Worm (Caenorhabditis elegans) whole organism, late embryonic: ENCODE data around the gene F47G9.4.

ENCODE experiments used
- C38D4.7 ChIP-seq: fragments of 200-800 bp; sonication (Bioruptor generic); optimal IDR thresholded peaks from 2 replicates; lab custom pipeline; 2018; ENCODE audit warnings: mild to moderate bottlenecking, missing genetic modification characterization, moderate library complexity, missing compliant biosample characterization
- F13H6.1 ChIP-seq: sonication (generic microtip); optimal IDR thresholded peaks from 2 replicates; lab custom pipeline; 2016; ENCODE audit warnings: missing genetic modification characterization, missing compliant biosample characterization
- Y22D7AL.16 ChIP-seq: sonication (generic microtip); optimal IDR thresholded peaks from 2 replicates; lab custom pipeline; 2016; ENCODE audit warnings: missing genetic modification characterization, missing compliant biosample characterization
- ahr-1 ChIP-seq: sonication (generic microtip); optimal IDR thresholded peaks from 2 replicates; lab custom pipeline; 2016; ENCODE audit warnings: missing genetic modification characterization, missing compliant biosample characterization
- ama-1 ChIP-seq: fragments of 150-350 bp; optimal IDR thresholded peaks from 2 replicates; lab custom pipeline; 2014
- ceh-14 ChIP-seq: sonication (generic microtip); optimal IDR thresholded peaks from 2 replicates; lab custom pipeline; 2016; ENCODE audit warnings: missing genotype, missing genetic modification characterization, missing compliant biosample characterization
- ceh-31 ChIP-seq: sonication (generic microtip); optimal IDR thresholded peaks from 2 replicates; lab custom pipeline; 2016; ENCODE audit warnings: missing genetic modification characterization, missing compliant biosample characterization
- ceh-34 ChIP-seq: sonication (generic microtip); optimal IDR thresholded peaks from 2 replicates; lab custom pipeline; 2016; ENCODE audit warnings: mild to moderate bottlenecking, missing genetic modification characterization, missing compliant biosample characterization
- ceh-48 ChIP-seq: sonication (generic microtip); optimal IDR thresholded peaks from 2 replicates; lab custom pipeline; 2016; ENCODE audit warnings: missing genetic modification characterization, inconsistent platforms, missing compliant biosample characterization
- ceh-6 ChIP-seq: fragments of 200-800 bp; sonication (Bioruptor generic); optimal IDR thresholded peaks from 2 replicates; lab custom pipeline; 2018; ENCODE audit warnings: mild to moderate bottlenecking, missing genetic modification characterization, missing compliant biosample characterization
- che-1 ChIP-seq: sonication (generic microtip); optimal IDR thresholded peaks from 2 replicates; lab custom pipeline; 2016; ENCODE audit warnings: mild to moderate bottlenecking, missing genetic modification characterization, missing compliant biosample characterization
- dmd-4 ChIP-seq: sonication (generic microtip); optimal IDR thresholded peaks from 2 replicates; lab custom pipeline; 2016; ENCODE audit warnings: borderline replicate concordance, missing genetic modification characterization, missing compliant biosample characterization
- elt-2 ChIP-seq: sonication (generic microtip); optimal IDR thresholded peaks from 2 replicates; lab custom pipeline; 2016; ENCODE audit warnings: missing genetic modification reagents, missing genetic modification characterization, missing compliant biosample characterization
- fax-1 ChIP-seq: sonication (generic microtip); optimal IDR thresholded peaks from 2 replicates; lab custom pipeline; 2016; ENCODE audit warnings: missing genotype, missing genetic modification characterization, missing compliant biosample characterization
- fkh-10 ChIP-seq: fragments of 150-350 bp; optimal IDR thresholded peaks from 2 replicates; lab custom pipeline; 2014; ENCODE audit warnings: missing biosample characterization, missing genetic modification reagents, missing genetic modification characterization
- fkh-6 ChIP-seq: sonication (generic microtip); optimal IDR thresholded peaks from 2 replicates; lab custom pipeline; 2016; ENCODE audit warnings: missing genetic modification characterization, missing compliant biosample characterization
- hlh-15 ChIP-seq: sonication (generic microtip); optimal IDR thresholded peaks from 2 replicates; lab custom pipeline; 2016; ENCODE audit warnings: missing genetic modification characterization, missing compliant biosample characterization
- hlh-30 ChIP-seq: sonication (generic microtip); optimal IDR thresholded peaks from 2 replicates; lab custom pipeline; 2017; ENCODE audit warnings: antibody characterized with exemption, missing genetic modification characterization, missing compliant biosample characterization; ENCODE audit not compliant: insufficient read depth
- lin-11 ChIP-seq: fragments of 200-800 bp; sonication (Bioruptor generic); optimal IDR thresholded peaks from 2 replicates; lab custom pipeline; 2018; ENCODE audit warnings: mild to moderate bottlenecking, missing genetic modification characterization, missing compliant biosample characterization
- nfya-1 ChIP-seq: sonication (generic microtip); optimal IDR thresholded peaks from 2 replicates; lab custom pipeline; 2017; ENCODE audit warnings: missing genetic modification characterization, mild to moderate bottlenecking, missing compliant biosample characterization, antibody characterized with exemption, moderate library complexity
- odd-2 ChIP-seq: sonication (generic microtip); optimal IDR thresholded peaks from 2 replicates; lab custom pipeline; 2017; ENCODE audit warnings: antibody characterized with exemption, mild to moderate bottlenecking, missing genetic modification characterization, missing compliant biosample characterization
- pax-1 ChIP-seq: fragments of 150-350 bp; optimal IDR thresholded peaks from 2 replicates; lab custom pipeline; 2014; ENCODE audit warnings: missing biosample characterization, missing genetic modification characterization
- pha-2 ChIP-seq: sonication (generic microtip); optimal IDR thresholded peaks from 2 replicates; lab custom pipeline; 2017; ENCODE audit warnings: mild to moderate bottlenecking, missing genetic modification characterization, missing compliant biosample characterization
- pqm-1 ChIP-seq: sonication (generic microtip); optimal IDR thresholded peaks from 2 replicates; lab custom pipeline; 2016; ENCODE audit warnings: missing genetic modification characterization, missing compliant biosample characterization
- pros-1 ChIP-seq: fragments of 150-350 bp; optimal IDR thresholded peaks from 2 replicates; lab custom pipeline; 2014; ENCODE audit warnings: missing biosample characterization, missing genetic modification reagents, missing genetic modification characterization
- sox-2 ChIP-seq: fragments of 200-800 bp; sonication (Bioruptor generic); IDR thresholded peaks from 2 replicates; pipeline ENCODE4 v1.3.6; 2022; ENCODE audit warnings: missing genetic modification reagents, missing genetic modification characterization, missing compliant biosample characterization
- syd-9 ChIP-seq: sonication (generic microtip); optimal IDR thresholded peaks from 2 replicates; lab custom pipeline; 2016; ENCODE audit warnings: mild to moderate bottlenecking, missing genetic modification characterization, moderate library complexity, missing compliant biosample characterization
- tbx-7 ChIP-seq: sonication (generic microtip); optimal IDR thresholded peaks from 2 replicates; lab custom pipeline; 2016; ENCODE audit warnings: missing genotype, missing genetic modification characterization, missing compliant biosample characterization
- unc-3 ChIP-seq, 2 experiments: fragments of 200-800 bp in 1 of 2; sonication (Bioruptor generic) in 1 of 2; sonication (generic microtip) in 1 of 2; conservative IDR thresholded peaks in 1 of 2; optimal IDR thresholded peaks in 1 of 2; 2 replicates each; pipeline versions ENCODE4 v1.3.6 to Lab custom; 2016 to 2022; ENCODE audit warnings: missing compliant biosample characterization in 2 of 2, missing genetic modification characterization in 2 of 2, missing genetic modification reagents in 1 of 2
- unc-42 ChIP-seq: sonication (generic microtip); optimal IDR thresholded peaks from 2 replicates; lab custom pipeline; 2016; ENCODE audit warnings: missing genotype, missing genetic modification characterization, missing compliant biosample characterization
- unc-86 ChIP-seq: sonication (generic microtip); optimal IDR thresholded peaks from 2 replicates; lab custom pipeline; 2016; ENCODE audit warnings: missing genetic modification characterization, missing compliant biosample characterization

The F47G9.4 gene

ce11 chrV:11302698-11303097 lies 18.9 kb downstream of the F47G9.4 start, which contains the start of gene srh-46:
Gene srh-46 (minus strand): TSS chrV:11302886.
- no peak for TF ChIP-seq ahr-1 (tag; lab: Kevin White, UChicago)
- TF ChIP-seq unc-86 (tag; lab: Kevin White, UChicago): no peak
- TF ChIP-seq hlh-15 (tag; lab: Kevin White, UChicago): no peak
- TF ChIP-seq ceh-14 (tag; lab: Kevin White, UChicago): no peak
- TF ChIP-seq tbx-7: no peak
- TF ChIP-seq nfya-1 (tag; lab: Kevin White, UChicago): no peak
- TF ChIP-seq unc-3 (GFP tag; conservative IDR thresholded peaks at IDR 0.05; lab: Robert Waterston, UW): no peak
- TF ChIP-seq unc-3 (tag; optimal IDR thresholded peaks at IDR 0.05; lab: Kevin White, UChicago): no peak
- no peak for TF ChIP-seq elt-2 (tag; lab: Kevin White, UChicago)
- TF ChIP-seq dmd-4 (tag; lab: Kevin White, UChicago): no peak

ce11 chrV:11300539-11300938 lies 21.1 kb downstream of the F47G9.4 start, which contains the start of gene srh-47:
Gene srh-47 (minus strand): TSS chrV:11300639.
- no peak for TF ChIP-seq odd-2 (tag; lab: Kevin White, UChicago)
- no peak for TF ChIP-seq che-1 (tag; lab: Kevin White, UChicago)
- TF ChIP-seq fkh-10 (GFP tag; lab: Kevin White, UChicago): no peak
- TF ChIP-seq F13H6.1 (tag; lab: Kevin White, UChicago): no peak

ce11 chrV:11299406-11299805 lies 22.2 kb downstream of the F47G9.4 start:
- no peak for TF ChIP-seq pqm-1 (tag; lab: Kevin White, UChicago)
- TF ChIP-seq ceh-48 (tag; lab: Kevin White, UChicago): no peak
- TF ChIP-seq unc-3 (GFP tag; conservative IDR thresholded peaks at IDR 0.05; lab: Robert Waterston, UW): no peak
- TF ChIP-seq unc-3 (tag; optimal IDR thresholded peaks at IDR 0.05; lab: Kevin White, UChicago): no peak

ce11 chrV:11298632-11299031 lies 23.0 kb downstream of the F47G9.4 start, which contains the start of gene T03F7.5:
Gene T03F7.5 (minus strand): TSS chrV:11298732.
- no peak for TF ChIP-seq pros-1
- TF ChIP-seq tbx-7: no peak
- TF ChIP-seq ceh-14 (tag; lab: Kevin White, UChicago): no peak

ce11 chrV:11294393-11294792 lies 27.2 kb downstream of the F47G9.4 start, which contains the start of gene T03F7.6:
Gene T03F7.6 (plus strand): TSS chrV:11294693.
- TF ChIP-seq C38D4.7 (no peak), ahr-1 (tag; lab: Kevin White, UChicago) (no peak), fkh-6 (tag; lab: Kevin White, UChicago) (no peak), tbx-7 (no peak), hlh-30 (no peak), ceh-31 (tag; lab: Kevin White, UChicago) (no peak), F13H6.1 (tag; lab: Kevin White, UChicago) (no peak)
- TF ChIP-seq, all 69 proteins: peak for 0

- no peak for TF ChIP-seq fax-1 (tag; lab: Kevin White, UChicago)
- no peak for TF ChIP-seq sox-2 (GFP tag; lab: Robert Waterston, UW)
- no peak for TF ChIP-seq ceh-48 (tag; lab: Kevin White, UChicago)
- TF ChIP-seq unc-3 (GFP tag; conservative IDR thresholded peaks at IDR 0.05; lab: Robert Waterston, UW): no peak
- no peak for TF ChIP-seq unc-3 (tag; optimal IDR thresholded peaks at IDR 0.05; lab: Kevin White, UChicago)
- no peak for TF ChIP-seq Y22D7AL.16 (tag; lab: Kevin White, UChicago)
- no peak for TF ChIP-seq pha-2 (tag; lab: Kevin White, UChicago)
- no peak for TF ChIP-seq pax-1 (tag; lab: Kevin White, UChicago)
- no peak for TF ChIP-seq ama-1 (lab: Kevin White, UChicago)
- TF ChIP-seq ceh-6 (GFP tag; lab: Kevin White, UChicago): no peak
- TF ChIP-seq lin-11 (tag; lab: Kevin White, UChicago): no peak
- TF ChIP-seq syd-9 (tag; lab: Kevin White, UChicago): no peak
- TF ChIP-seq unc-42 (tag; lab: Kevin White, UChicago): no peak
- no peak for TF ChIP-seq hlh-30
- TF ChIP-seq ceh-34: no peak
- TF ChIP-seq, all 69 proteins: peak for 0
These were observed 28.9 kb downstream of the F47G9.4 start for ce11 chrV:11292682-11293081.
